Worm (Caenorhabditis elegans): ENCODE results near the gene sru-8.

DNA sequence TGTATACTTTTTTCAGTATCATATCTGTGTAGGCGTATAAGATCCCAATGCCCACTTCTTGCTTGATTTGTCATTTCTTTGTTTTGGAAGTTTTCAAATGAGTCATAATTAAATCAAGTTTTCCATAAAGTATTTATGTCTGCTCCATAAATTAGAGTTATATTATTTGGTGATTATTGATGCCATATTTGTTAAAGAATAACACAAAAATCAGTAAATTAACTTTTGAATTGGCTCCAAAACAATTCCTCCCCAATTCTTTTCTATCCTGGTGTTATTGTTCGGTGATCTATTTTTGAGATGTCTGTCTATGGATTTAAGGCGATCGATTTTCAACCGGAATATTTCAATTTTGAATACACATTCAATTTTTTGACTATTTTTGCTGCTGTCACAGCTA, 38.5 kb upstream of the sru-8 start, which contains the start of gene sru-37:
- TF ChIP-seq dmd-4 (tag; optimal IDR thresholded peaks at IDR 0.05; ENCODE audit: borderline replicate concordance) (no peak), rnt-1 (tag; optimal IDR thresholded peaks at IDR 0.05) (no peak), pag-3 (tag; optimal IDR thresholded peaks at IDR 0.05; ENCODE audit: borderline replicate concordance) (no peak), ama-1 (optimal IDR thresholded peaks at IDR 0.05) (no peak), sox-4 (tag; optimal IDR thresholded peaks at IDR 0.05) (no peak), unc-3 (GFP tag; conservative IDR thresholded peaks at IDR 0.05) (no peak), unc-3 (tag; optimal IDR thresholded peaks at IDR 0.05) (no peak), ceh-19 (GFP tag; optimal IDR thresholded peaks at IDR 0.05) (no peak), hlh-30 (tag; optimal IDR thresholded peaks at IDR 0.05; ENCODE audit: insufficient read depth) (no peak), lin-11 (tag; optimal IDR thresholded peaks at IDR 0.05) (no peak), nfya-1 (tag; optimal IDR thresholded peaks at IDR 0.05) (no peak)

All from whole organism, late embryonic.